Worm (Caenorhabditis elegans): ENCODE results near the gene unc-112.

DNA sequence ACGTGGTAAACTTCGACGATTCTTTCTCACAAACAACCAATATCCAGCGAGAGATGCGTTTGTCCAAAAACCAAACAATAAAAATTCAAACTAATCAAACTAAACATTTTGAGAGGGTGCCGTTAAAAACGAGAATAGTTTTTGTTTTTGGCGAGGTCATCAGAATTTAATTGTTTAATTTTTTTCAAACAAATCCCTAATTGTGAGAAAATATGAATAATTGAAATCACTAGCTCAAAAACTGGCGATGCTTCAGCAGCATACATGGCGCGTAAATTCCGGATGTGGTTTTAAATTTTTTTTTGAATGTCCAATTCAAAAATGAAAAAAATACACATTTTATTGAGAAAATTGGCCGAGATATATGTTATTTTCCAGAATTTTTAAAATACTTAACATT is 23.0 kb upstream of the unc-112 start, which contains the start of gene R08A2.1:
- no peak for TF ChIP-seq tab-1 (GFP tag; IDR thresholded peaks at IDR 0.05)
- TF ChIP-seq cog-1 (tag; optimal IDR thresholded peaks at IDR 0.05), result no peak
- no peak for TF ChIP-seq T22C8.4 (GFP tag; IDR thresholded peaks at IDR 0.05)
- TF ChIP-seq ztf-29 (GFP tag; IDR thresholded peaks at IDR 0.05), result no peak
- TF ChIP-seq klf-2 (GFP tag; conservative IDR thresholded peaks at IDR 0.05), result no peak

Data from whole organism, midembryonic.